Fruit fly (Drosophila melanogaster) whole organism, adult: ENCODE measurements around the gene CG34433.

Experiments used
- CG11617 ChIP-seq: fragments of 200-800 bp; sonication (Bioruptor generic); optimal IDR thresholded peaks from 2 replicates; lab custom pipeline; 2017; ENCODE audit warnings: mild to moderate bottlenecking, missing biosample characterization, missing genetic modification reagents, missing genetic modification characterization
- CG12768 ChIP-seq: fragments of 200-800 bp; sonication (Bioruptor generic); optimal IDR thresholded peaks from 2 replicates; lab custom pipeline; 2017; ENCODE audit warnings: missing biosample characterization, missing genetic modification characterization, mild to moderate bottlenecking, moderate library complexity, missing genetic modification reagents
- CG14711 ChIP-seq: fragments of 200-800 bp; sonication (Bioruptor generic); optimal IDR thresholded peaks from 2 replicates; lab custom pipeline; 2018; ENCODE audit warnings: missing biosample characterization, mild to moderate bottlenecking, missing genetic modification characterization, moderate library complexity
- CG1620 ChIP-seq: fragments of 200-800 bp; sonication (Bioruptor generic); optimal IDR thresholded peaks from 2 replicates; lab custom pipeline; 2016; ENCODE audit warnings: missing biosample characterization, missing genetic modification characterization
- CG33017 ChIP-seq: fragments of 200-800 bp; sonication (Bioruptor generic); optimal IDR thresholded peaks from 2 replicates; lab custom pipeline; 2018; ENCODE audit warnings: missing biosample characterization, mild to moderate bottlenecking, missing genetic modification characterization, moderate library complexity
- CG5204 ChIP-seq: fragments of 200-800 bp; sonication (Bioruptor generic); optimal IDR thresholded peaks from 2 replicates; lab custom pipeline; 2016; ENCODE audit warnings: missing biosample characterization, missing genetic modification characterization
- CG7045 ChIP-seq: fragments of 200-800 bp; sonication (Bioruptor generic); optimal IDR thresholded peaks from 2 replicates; lab custom pipeline; 2017; ENCODE audit warnings: missing biosample characterization, mild to moderate bottlenecking, missing genetic modification characterization
- CG7101 ChIP-seq: fragments of 200-800 bp; sonication (Bioruptor generic); optimal IDR thresholded peaks from 2 replicates; lab custom pipeline; 2018; ENCODE audit warnings: missing biosample characterization, mild to moderate bottlenecking, missing genetic modification characterization, moderate library complexity
- Clk ChIP-seq: fragments of 200-800 bp; sonication (Bioruptor generic); optimal IDR thresholded peaks from 2 replicates; lab custom pipeline; 2017; ENCODE audit warnings: missing biosample characterization, missing genetic modification characterization
- Crg-1 ChIP-seq: fragments of 200-800 bp; sonication (Bioruptor generic); optimal IDR thresholded peaks from 2 replicates; lab custom pipeline; 2016; ENCODE audit warnings: missing biosample characterization, missing genetic modification characterization
- Hr96 ChIP-seq: fragments of 200-800 bp; sonication (Bioruptor generic); optimal IDR thresholded peaks from 2 replicates; lab custom pipeline; 2016; ENCODE audit warnings: missing biosample characterization, missing genetic modification characterization
- Mnt ChIP-seq: fragments of 200-800 bp; sonication (Bioruptor generic); optimal IDR thresholded peaks from 2 replicates; lab custom pipeline; 2016; ENCODE audit warnings: missing biosample characterization, mild to moderate bottlenecking, missing genetic modification characterization
- bab1 ChIP-seq: fragments of 200-800 bp; sonication (Bioruptor generic); optimal IDR thresholded peaks from 3 replicates; lab custom pipeline; 2019; ENCODE audit warnings: missing biosample characterization, mild to moderate bottlenecking, missing genetic modification characterization, moderate library complexity
- cic ChIP-seq: fragments of 200-800 bp; sonication (Bioruptor generic); optimal IDR thresholded peaks from 2 replicates; lab custom pipeline; 2017; ENCODE audit warnings: missing biosample characterization, mild to moderate bottlenecking, missing genetic modification characterization, moderate library complexity
- cnc ChIP-seq, 2 experiments: fragments of >200 bp; optimal IDR thresholded peaks; 2 replicates each; lab custom pipeline; 2017
- kay ChIP-seq: fragments of 200-800 bp; sonication (Bioruptor generic); peaks from one replicate; lab custom pipeline; 2016; ENCODE audit warnings: missing biosample characterization, missing genetic modification characterization, borderline replicate concordance
- ovo ChIP-seq: fragments of 200-800 bp; sonication (Bioruptor generic); optimal IDR thresholded peaks from 2 replicates; lab custom pipeline; 2016; ENCODE audit warnings: missing biosample characterization, missing genetic modification characterization
- pad ChIP-seq: fragments of 200-800 bp; sonication (Bioruptor generic); optimal IDR thresholded peaks from 3 replicates; lab custom pipeline; 2017; ENCODE audit warnings: missing biosample characterization, missing genetic modification characterization, mild to moderate bottlenecking, moderate library complexity, missing genetic modification reagents
- tj ChIP-seq: fragments of 200-800 bp; sonication (Bioruptor generic); optimal IDR thresholded peaks from 3 replicates; lab custom pipeline; 2017; ENCODE audit warnings: missing biosample characterization, mild to moderate bottlenecking, missing genetic modification characterization, moderate library complexity
- toe ChIP-seq: fragments of 200-800 bp; sonication (Bioruptor generic); optimal IDR thresholded peaks from 2 replicates; lab custom pipeline; 2016; ENCODE audit warnings: missing biosample characterization, missing genetic modification characterization

Gene CG34433

DNA sequence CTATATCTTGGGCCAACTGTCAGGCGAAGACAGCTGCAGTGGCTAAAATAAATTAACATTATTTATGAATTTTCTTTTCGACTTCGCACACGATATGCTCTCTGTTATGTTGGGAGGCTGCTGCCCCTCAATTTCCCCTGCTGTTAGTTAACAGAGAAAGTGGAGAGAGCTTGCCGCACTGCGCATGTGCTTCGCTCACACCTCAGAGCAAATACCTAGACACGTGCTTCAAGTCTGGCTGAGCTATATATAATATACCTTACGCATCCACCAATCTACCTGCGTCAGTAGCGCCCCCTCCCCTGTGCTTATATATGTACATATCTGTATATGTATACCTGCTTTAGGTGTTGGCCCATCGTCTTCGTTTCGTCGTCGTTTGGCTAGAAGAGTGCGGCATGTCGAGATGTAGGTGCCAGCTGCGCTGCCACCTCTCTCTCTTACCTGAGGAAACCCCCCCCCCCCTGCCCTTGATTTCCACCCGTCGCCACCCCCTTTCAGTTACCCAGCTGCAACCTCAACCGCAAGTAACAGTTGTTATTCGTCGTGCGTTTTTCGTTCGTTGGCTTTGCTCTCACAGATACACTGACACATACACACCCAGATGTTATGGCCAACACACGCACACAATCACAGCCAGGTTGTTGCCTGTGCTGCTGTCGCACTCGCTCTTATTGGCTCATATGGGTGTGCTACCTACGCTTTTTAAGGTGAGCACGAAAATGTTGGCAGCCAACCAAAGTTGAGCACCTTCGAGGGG, 33.5 kb upstream of the CG34433 start:
- TF ChIP-seq Clk (no peak), pad (peak; percentile 58)

DNA sequence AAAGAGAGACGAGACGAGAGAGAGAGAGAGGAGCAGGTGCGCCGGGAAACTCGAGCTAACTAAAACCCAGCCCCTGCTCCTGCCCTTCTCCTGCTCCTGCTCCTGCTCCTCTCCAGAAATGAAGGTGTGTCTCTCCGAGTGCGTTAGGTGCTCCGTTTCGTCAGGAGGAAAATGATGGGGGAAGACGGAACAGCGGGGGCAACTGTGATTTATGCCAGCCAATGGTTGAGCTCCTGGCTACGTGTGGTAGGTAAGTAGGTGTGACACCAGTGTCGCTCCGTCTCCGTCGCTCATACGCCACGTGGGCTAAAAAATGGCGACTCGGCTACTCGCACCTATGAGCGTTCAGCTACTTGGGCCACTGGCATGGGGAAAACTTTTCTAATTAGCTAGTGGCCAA, 32.3 kb upstream of the CG34433 start:
- TF ChIP-seq CG14711 (tag; lab: Kevin White, UChicago) (no peak), Crg-1 (GFP tag; lab: Kevin White, UChicago) (no peak), CG7101 (tag; lab: Kevin White, UChicago) (no peak), pad (peak; percentile 11)

DNA sequence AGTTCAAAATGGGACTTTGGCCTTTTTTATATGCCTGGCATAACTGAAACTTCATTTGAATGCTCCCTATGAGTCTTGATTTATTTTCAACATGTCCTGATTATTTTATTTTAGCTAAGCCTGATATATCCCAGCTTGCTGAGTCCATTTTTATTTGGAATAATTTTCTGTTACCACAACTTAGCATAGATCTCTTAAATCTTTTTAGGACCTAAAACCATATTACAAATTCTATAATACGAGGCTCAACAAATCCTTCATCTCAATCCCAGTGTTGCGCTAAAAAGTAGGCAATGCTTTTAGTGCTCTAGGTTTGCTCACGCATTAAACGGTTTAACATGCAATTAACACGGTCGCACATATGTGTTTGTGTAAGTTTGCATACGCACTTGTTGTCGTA, 28.0 kb upstream of the CG34433 start, which contains the start of gene CG44954:
TSS of gene CG44954 (minus strand) at position 101 of the 400 bp plus-strand sequence.
- TF ChIP-seq Hr96 (no peak), CG1620 (GFP tag; lab: Kevin White, UChicago) (no peak), CG7101 (tag; lab: Kevin White, UChicago) (no peak), CG14711 (tag; lab: Kevin White, UChicago) (no peak), Clk (no peak), bab1 (GFP tag; lab: Kevin White, UChicago) (no peak), Mnt (GFP tag; lab: Kevin White, UChicago) (no peak), Crg-1 (GFP tag; lab: Kevin White, UChicago) (no peak), cnc (optimal IDR thresholded peaks at IDR 0.05; lab: Kevin White, UChicago) (no peak), CG11617 (GFP tag; lab: Kevin White, UChicago) (no peak), tj (GFP tag; lab: Kevin White, UChicago) (no peak), toe (no peak), cic (no peak), pad (no peak), kay (GFP tag; lab: Kevin White, UChicago) (no peak), ovo (no peak), CG7045 (GFP tag; lab: Kevin White, UChicago) (no peak), CG5204 (GFP tag; lab: Kevin White, UChicago) (no peak), CG12768 (no peak)

DNA sequence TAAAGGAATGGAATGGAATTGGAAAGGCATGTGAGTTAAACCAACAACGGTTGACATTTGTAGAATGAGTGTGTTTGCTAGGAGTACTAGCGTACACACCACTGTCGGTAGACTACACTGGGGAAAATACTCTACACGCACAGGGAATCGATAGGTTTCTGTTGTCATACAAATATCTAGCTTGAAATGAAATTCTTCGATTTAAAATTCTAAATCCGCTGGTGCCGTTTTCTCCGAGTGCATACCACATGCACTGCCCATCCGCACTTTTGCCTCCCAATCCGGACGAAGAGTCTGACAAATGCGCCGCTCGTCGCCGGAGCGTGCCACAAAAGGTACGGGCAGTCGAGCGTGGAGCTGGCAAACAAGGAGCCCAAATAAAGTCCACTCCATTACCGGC, 20.8 kb upstream of the CG34433 start, which contains the start of gene CG2267:
TSS of gene CG2267 (minus strand) at position 101 of the 400 bp plus-strand sequence.
- TF ChIP-seq tj (GFP tag; lab: Kevin White, UChicago) (no peak), cnc (optimal IDR thresholded peaks at IDR 0.05; lab: Kevin White, UChicago) (no peak), CG5204 (GFP tag; lab: Kevin White, UChicago) (no peak), CG11617 (GFP tag; lab: Kevin White, UChicago) (no peak)

DNA sequence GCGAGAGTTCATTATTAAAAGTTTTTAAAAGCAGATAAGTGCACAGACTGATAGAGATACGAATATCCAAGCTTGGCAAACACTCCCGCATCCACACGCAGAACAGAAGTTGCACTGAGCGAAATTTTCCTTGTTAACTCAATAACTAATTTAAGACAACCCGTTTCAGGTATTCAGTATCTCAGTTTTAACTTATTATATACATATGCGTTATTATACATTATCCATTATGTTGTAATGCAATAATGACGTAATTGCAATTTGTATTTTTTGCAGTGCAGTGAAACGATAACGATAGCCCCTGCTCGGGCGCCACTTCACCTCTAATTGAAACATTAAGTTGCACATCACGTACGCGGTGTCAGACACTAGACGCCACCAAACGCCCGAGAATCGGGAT, 6.5 kb upstream of the CG34433 start:
- TF ChIP-seq Crg-1 (GFP tag; lab: Kevin White, UChicago) (no peak), Mnt (GFP tag; lab: Kevin White, UChicago) (no peak), tj (GFP tag; lab: Kevin White, UChicago) (no peak), CG7101 (tag; lab: Kevin White, UChicago) (no peak), toe (no peak)

DNA sequence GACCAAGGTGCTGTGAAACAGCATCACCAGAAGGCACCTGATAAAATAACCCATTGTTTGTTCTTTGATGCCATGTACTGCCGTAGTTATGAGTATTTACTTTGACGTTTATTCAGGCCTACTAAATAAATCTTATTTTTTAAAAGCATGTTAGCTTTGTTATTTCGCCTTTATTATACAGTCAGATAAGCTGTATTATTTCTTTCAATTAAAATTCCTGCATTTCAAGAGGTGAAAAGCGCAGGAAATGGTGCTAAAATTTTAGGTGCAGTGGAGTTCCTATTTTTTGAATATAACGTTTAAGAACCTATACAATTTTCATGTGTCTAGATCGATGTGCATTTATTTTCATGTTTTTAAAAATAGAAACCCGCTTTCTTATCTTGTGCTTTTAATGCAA, 4.0 kb upstream of the CG34433 start, which contains the start of gene CG31013:
TSS of gene CG31013 (minus strand) at position 101 of the 400 bp plus-strand sequence.
- TF ChIP-seq cnc (optimal IDR thresholded peaks at IDR 0.05; lab: Kevin White, UChicago) = no peak
- TF ChIP-seq Crg-1 (GFP tag; lab: Kevin White, UChicago) = no peak
- no peak for TF ChIP-seq pad
- no peak for TF ChIP-seq toe
- no peak for TF ChIP-seq cic
- TF ChIP-seq Hr96 = no peak
- no peak for TF ChIP-seq Mnt (GFP tag; lab: Kevin White, UChicago)
- no peak for TF ChIP-seq Clk
- TF ChIP-seq CG7045 (GFP tag; lab: Kevin White, UChicago) = no peak
- no peak for TF ChIP-seq bab1 (GFP tag; lab: Kevin White, UChicago)
- TF ChIP-seq ovo = no peak
- TF ChIP-seq CG14711 (tag; lab: Kevin White, UChicago) = no peak

DNA sequence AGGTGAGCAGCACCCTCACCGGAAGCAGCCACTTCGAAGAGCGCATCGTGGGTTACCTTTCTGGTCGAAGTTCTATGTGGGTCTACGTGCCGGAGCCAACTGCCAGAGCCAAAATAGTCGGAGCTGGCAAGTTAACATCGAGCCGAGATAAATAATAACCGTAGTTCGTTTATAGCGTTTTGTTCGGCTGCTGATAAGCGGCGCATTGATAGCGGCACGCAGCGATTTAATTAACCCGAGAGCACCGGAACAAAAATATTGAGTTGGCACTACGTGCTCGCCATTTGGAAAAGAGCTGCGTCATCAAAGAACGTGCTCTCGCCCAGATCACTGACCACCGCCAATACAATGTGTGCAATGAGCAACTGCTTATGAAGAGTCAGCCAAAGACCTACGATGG, 1.3 kb upstream of the CG34433 start, which contains the start of gene PH4alphaPV:
TSS of gene PH4alphaPV (minus strand) at position 101 of the 400 bp plus-strand sequence.
- TF ChIP-seq CG7045 (GFP tag; lab: Kevin White, UChicago) = no peak
- TF ChIP-seq cic = no peak
- TF ChIP-seq cnc (optimal IDR thresholded peaks at IDR 0.05; lab: Kevin White, UChicago) = no peak
- TF ChIP-seq tj (GFP tag; lab: Kevin White, UChicago) = no peak
- no peak for TF ChIP-seq CG33017 (tag; lab: Kevin White, UChicago)
- no peak for TF ChIP-seq CG12768
- no peak for TF ChIP-seq CG14711 (tag; lab: Kevin White, UChicago)
- no peak for TF ChIP-seq ovo
- TF ChIP-seq Crg-1 (GFP tag; lab: Kevin White, UChicago) = no peak
- TF ChIP-seq CG5204 (GFP tag; lab: Kevin White, UChicago) = no peak
- no peak for TF ChIP-seq toe
- TF ChIP-seq pad = no peak
